Worm (Caenorhabditis elegans) whole organism, L3 larva: Measurements from ENCODE around the gene rif-1.2.

Source experiments
- R02D3.7 ChIP-seq: fragments of 150-350 bp; optimal IDR thresholded peaks from 2 replicates; lab custom pipeline; 2014; ENCODE audit warnings: missing biosample characterization, missing genetic modification characterization
- aly-2 ChIP-seq: fragments of 150-350 bp; optimal IDR thresholded peaks from 2 replicates; lab custom pipeline; 2014; ENCODE audit warnings: missing biosample characterization, missing genetic modification characterization
- ceh-28 ChIP-seq: fragments of 150-350 bp; optimal IDR thresholded peaks from 2 replicates; lab custom pipeline; 2014; ENCODE audit warnings: missing biosample characterization, missing genetic modification reagents, missing genetic modification characterization
- ceh-9 ChIP-seq: sonication (generic microtip); optimal IDR thresholded peaks from 2 replicates; lab custom pipeline; 2018; ENCODE audit warnings: missing biosample characterization, missing genetic modification characterization
- daf-12 ChIP-seq: fragments of 150-350 bp; optimal IDR thresholded peaks from 2 replicates; lab custom pipeline; 2014; ENCODE audit warnings: missing biosample characterization, missing genetic modification reagents, missing genetic modification characterization
- egl-27 ChIP-seq: sonication (generic microtip); optimal IDR thresholded peaks from 4 replicates; lab custom pipeline; 2017; ENCODE audit warnings: missing biosample characterization, missing genetic modification reagents, missing genetic modification characterization
- egl-5 ChIP-seq: fragments of 150-350 bp; optimal IDR thresholded peaks from 2 replicates; lab custom pipeline; 2017; ENCODE audit warnings: missing biosample characterization, missing genetic modification reagents, missing genetic modification characterization, inconsistent platforms
- elt-1 ChIP-seq: fragments of 150-350 bp; optimal IDR thresholded peaks from 2 replicates; lab custom pipeline; 2014; ENCODE audit warnings: missing biosample characterization, missing genetic modification characterization
- elt-2 ChIP-seq: sonication (generic microtip); optimal IDR thresholded peaks from 2 replicates; lab custom pipeline; 2016; ENCODE audit warnings: missing genetic modification reagents, mild to moderate bottlenecking, missing genetic modification characterization, missing compliant biosample characterization
- elt-3 ChIP-seq, 3 experiments: fragments of 150-350 bp in 1 of 3; sonication (generic microtip) in 2 of 3; optimal IDR thresholded peaks; 2 replicates in 2 of 3; 4 replicates in 1 of 3; lab custom pipeline; 2014 to 2017; ENCODE audit warnings: missing biosample characterization in 3 of 3, missing genetic modification characterization in 3 of 3
- eor-1 ChIP-seq, 2 experiments: fragments of 150-350 bp; optimal IDR thresholded peaks; 2 replicates each; lab custom pipeline; 2014 to 2018; ENCODE audit warnings: missing biosample characterization in 2 of 2, missing genetic modification characterization in 2 of 2
- fkh-10 ChIP-seq: sonication (generic microtip); optimal IDR thresholded peaks from 2 replicates; lab custom pipeline; 2017; ENCODE audit warnings: missing biosample characterization, missing genetic modification reagents, missing genetic modification characterization
- fkh-2 ChIP-seq: fragments of 150-350 bp; optimal IDR thresholded peaks from 2 replicates; lab custom pipeline; 2014; ENCODE audit warnings: missing biosample characterization, missing genetic modification reagents, missing genetic modification characterization
- jun-1 ChIP-seq: fragments of 150-350 bp; optimal IDR thresholded peaks from 2 replicates; lab custom pipeline; 2014; ENCODE audit warnings: missing biosample characterization, missing genetic modification reagents, missing genetic modification characterization
- lin-39 ChIP-seq: fragments of 150-350 bp; optimal IDR thresholded peaks from 2 replicates; lab custom pipeline; 2018; ENCODE audit warnings: missing biosample characterization, missing genetic modification reagents, missing genetic modification characterization
- lsy-12 ChIP-seq: sonication (generic microtip); optimal IDR thresholded peaks from 2 replicates; lab custom pipeline; 2016; ENCODE audit warnings: mild to moderate bottlenecking, missing genetic modification characterization, missing compliant biosample characterization
- mdl-1 ChIP-seq: fragments of 150-350 bp; optimal IDR thresholded peaks from 2 replicates; lab custom pipeline; 2014; ENCODE audit warnings: missing biosample characterization, missing genetic modification characterization
- mml-1 ChIP-seq: fragments of 150-350 bp; sonication (generic microtip); optimal IDR thresholded peaks from 3 replicates; lab custom pipeline; 2014; ENCODE audit warnings: missing biosample characterization, missing genetic modification characterization
- nfya-1 ChIP-seq: sonication (generic microtip); optimal IDR thresholded peaks from 2 replicates; lab custom pipeline; 2017; ENCODE audit warnings: missing genetic modification characterization, mild to moderate bottlenecking, missing compliant biosample characterization, antibody characterized with exemption, moderate library complexity; ENCODE audit not compliant: insufficient read depth
- nhr-11 ChIP-seq: fragments of 150-350 bp; optimal IDR thresholded peaks from 2 replicates; lab custom pipeline; 2014; ENCODE audit warnings: missing biosample characterization, missing genetic modification characterization
- nhr-12 ChIP-seq: fragments of 150-350 bp; optimal IDR thresholded peaks from 2 replicates; lab custom pipeline; 2014; ENCODE audit warnings: missing biosample characterization, missing genetic modification characterization
- nhr-23 ChIP-seq: fragments of 150-350 bp; optimal IDR thresholded peaks from 2 replicates; lab custom pipeline; 2014; ENCODE audit warnings: missing biosample characterization, missing genetic modification reagents, missing genetic modification characterization
- nhr-25 ChIP-seq: sonication (generic microtip); optimal IDR thresholded peaks from 2 replicates; lab custom pipeline; 2017; ENCODE audit warnings: missing biosample characterization, missing genetic modification characterization
- nhr-28 ChIP-seq: fragments of 150-350 bp; optimal IDR thresholded peaks from 2 replicates; lab custom pipeline; 2014; ENCODE audit warnings: missing biosample characterization, missing genetic modification characterization
- nhr-43 ChIP-seq: sonication (generic microtip); optimal IDR thresholded peaks from 2 replicates; lab custom pipeline; 2016; ENCODE audit warnings: mild to moderate bottlenecking, missing genetic modification characterization, missing compliant biosample characterization; ENCODE audit not compliant: poor library complexity, severe bottlenecking
- nhr-76 ChIP-seq: fragments of 150-350 bp; sonication (generic microtip); optimal IDR thresholded peaks from 5 replicates; lab custom pipeline; 2014; ENCODE audit warnings: missing biosample characterization, missing genetic modification characterization
- nhr-77 ChIP-seq: fragments of 150-350 bp; optimal IDR thresholded peaks from 2 replicates; lab custom pipeline; 2014; ENCODE audit warnings: missing biosample characterization, missing genetic modification characterization
- sea-2 ChIP-seq: fragments of 150-350 bp; sonication (generic microtip); optimal IDR thresholded peaks from 4 replicates; lab custom pipeline; 2014; ENCODE audit warnings: missing biosample characterization, missing genetic modification reagents, missing genetic modification characterization
- snpc-4 ChIP-seq: fragments of 150-350 bp; optimal IDR thresholded peaks from 2 replicates; lab custom pipeline; 2014; ENCODE audit warnings: missing biosample characterization, missing genetic modification characterization
- unc-62 ChIP-seq: fragments of 150-350 bp; sonication (generic microtip); optimal IDR thresholded peaks from 4 replicates; lab custom pipeline; 2014; ENCODE audit warnings: missing biosample characterization, missing genetic modification reagents, missing genetic modification characterization
- zag-1 ChIP-seq: fragments of 150-350 bp; optimal IDR thresholded peaks from 2 replicates; lab custom pipeline; 2014; ENCODE audit warnings: missing biosample characterization, missing genetic modification characterization

Gene rif-1.2

ce11 chrX:12331795-12332194 lies 39.4 kb downstream of the rif-1.2 start, which contains the start of gene srd-46:
srd-46 (plus strand) TSS chrX:12332095.
- no peak for TF ChIP-seq nhr-77 (tag; lab: Kevin White, UChicago)
- TF ChIP-seq nhr-28 (tag; lab: Kevin White, UChicago): no peak
- TF ChIP-seq mdl-1 (tag; lab: Kevin White, UChicago): no peak
- TF ChIP-seq R02D3.7 (tag; lab: Kevin White, UChicago): no peak
- TF ChIP-seq unc-62 (GFP tag; lab: Kevin White, UChicago): no peak
- no peak for TF ChIP-seq elt-1 (tag; lab: Kevin White, UChicago)
- no peak for TF ChIP-seq nhr-76 (tag; lab: Kevin White, UChicago)
- no peak for TF ChIP-seq nhr-25 (tag; lab: Kevin White, UChicago)
- TF ChIP-seq lin-39 (tag; lab: Kevin White, UChicago): no peak

ce11 chrX:12328676-12329075 lies 42.5 kb downstream of the rif-1.2 start, which contains the start of gene srd-45:
srd-45 (plus strand) TSS chrX:12328976.
- TF ChIP-seq fkh-2 (tag; lab: Kevin White, UChicago) (no peak), zag-1 (tag; lab: Kevin White, UChicago) (no peak), egl-27 (tag; lab: Kevin White, UChicago) (no peak), daf-12 (no peak), eor-1 (tag; optimal IDR thresholded peaks at IDR 0.05; lab: Kevin White, UChicago) (no peak), fkh-10 (GFP tag; lab: Kevin White, UChicago) (no peak), elt-2 (tag; lab: Kevin White, UChicago) (no peak), jun-1 (tag; lab: Kevin White, UChicago) (no peak), unc-62 (GFP tag; lab: Kevin White, UChicago) (no peak), snpc-4 (tag; lab: Kevin White, UChicago) (no peak), nhr-43 (tag; lab: Kevin White, UChicago) (no peak), R02D3.7 (tag; lab: Kevin White, UChicago) (no peak), sea-2 (GFP tag; lab: Kevin White, UChicago) (no peak), nhr-11 (no peak), nfya-1 (tag; lab: Kevin White, UChicago) (no peak), ceh-28 (tag; lab: Kevin White, UChicago) (no peak), elt-1 (tag; lab: Kevin White, UChicago) (no peak), egl-5 (tag; lab: Kevin White, UChicago) (no peak)

ce11 chrX:12326424-12326823 lies 44.8 kb downstream of the rif-1.2 start, which contains the start of gene srd-41:
srd-41 (plus strand) TSS chrX:12326724.
- TF ChIP-seq egl-5 (tag; lab: Kevin White, UChicago): no peak
- no peak for TF ChIP-seq nhr-25 (tag; lab: Kevin White, UChicago)

ce11 chrX:12323439-12323838 lies 47.8 kb downstream of the rif-1.2 start, which contains the start of gene srd-40:
srd-40 (plus strand) TSS chrX:12323739.
- TF ChIP-seq nhr-28 (tag; lab: Kevin White, UChicago): no peak
- no peak for TF ChIP-seq ceh-28 (tag; lab: Kevin White, UChicago)
- no peak for TF ChIP-seq fkh-10 (GFP tag; lab: Kevin White, UChicago)
- no peak for TF ChIP-seq elt-3 (tag; optimal IDR thresholded peaks at IDR 0.05; lab: Kevin White, UChicago)
- TF ChIP-seq lsy-12 (tag; lab: Kevin White, UChicago): no peak
- TF ChIP-seq R02D3.7 (tag; lab: Kevin White, UChicago): no peak
- TF ChIP-seq nhr-23 (tag; lab: Kevin White, UChicago): no peak
- no peak for TF ChIP-seq nhr-11
- TF ChIP-seq eor-1 (tag; optimal IDR thresholded peaks at IDR 0.05; lab: Kevin White, UChicago): no peak
- no peak for TF ChIP-seq ceh-9 (tag; lab: Kevin White, UChicago)
- no peak for TF ChIP-seq nhr-12 (tag; lab: Kevin White, UChicago)

- TF ChIP-seq mml-1 (tag; lab: Kevin White, UChicago) (no peak), aly-2 (tag; lab: Kevin White, UChicago) (no peak), elt-3 (tag; optimal IDR thresholded peaks at IDR 0.05; lab: Kevin White, UChicago) (no peak), nhr-11 (no peak)
- TF ChIP-seq, all 47 proteins: peak for 0
Observed at ce11 chrX:12321357-12321756, 49.9 kb downstream of the rif-1.2 start, which contains the start of gene F17A2.13. F17A2.13 (plus strand) TSS chrX:12321657.
